Worm (Caenorhabditis elegans) whole organism, L3 larva: ENCODE results near the gene mtm-6.

ENCODE experiments used
- elt-3 ChIP-seq, 3 experiments: fragments of 150-350 bp in 1 of 3; sonication (generic microtip) in 2 of 3; optimal IDR thresholded peaks; 2 replicates in 2 of 3; 4 replicates in 1 of 3; lab custom pipeline; 2014 to 2017; ENCODE audit warnings: missing biosample characterization in 3 of 3, missing genetic modification characterization in 3 of 3
- fkh-10 ChIP-seq: sonication (generic microtip); optimal IDR thresholded peaks from 2 replicates; lab custom pipeline; 2017; ENCODE audit warnings: missing biosample characterization, missing genetic modification reagents, missing genetic modification characterization
- lin-39 ChIP-seq: fragments of 150-350 bp; optimal IDR thresholded peaks from 2 replicates; lab custom pipeline; 2018; ENCODE audit warnings: missing biosample characterization, missing genetic modification reagents, missing genetic modification characterization
- unc-39 ChIP-seq: sonication (generic microtip); optimal IDR thresholded peaks from 4 replicates; lab custom pipeline; 2017; ENCODE audit warnings: missing biosample characterization, missing genetic modification characterization

ce11 chrIII:13328911-13329310 lies 18.0 kb upstream of the mtm-6 start:
- TF ChIP-seq lin-39 (no peak), elt-3 (tag; optimal IDR thresholded peaks at IDR 0.05; lab: Kevin White, UChicago) (no peak), fkh-10 (no peak), unc-39 (tag; lab: Kevin White, UChicago) (no peak)
